Worm (Caenorhabditis elegans) whole organism, L4 larva: ENCODE results near the gene stdh-3.

Experiments used
- ceh-82 ChIP-seq: sonication (generic microtip); optimal IDR thresholded peaks from 2 replicates; lab custom pipeline; 2017; ENCODE audit warnings: missing biosample characterization, missing genetic modification characterization
- lir-3 ChIP-seq: sonication (generic microtip); optimal IDR thresholded peaks from 2 replicates; lab custom pipeline; 2016; ENCODE audit warnings: mild to moderate bottlenecking, missing genetic modification characterization, missing compliant biosample characterization
- nhr-237 ChIP-seq: sonication (generic microtip); optimal IDR thresholded peaks from 2 replicates; lab custom pipeline; 2017; ENCODE audit warnings: missing biosample characterization, missing genetic modification characterization
- nhr-28 ChIP-seq: fragments of 150-350 bp; optimal IDR thresholded peaks from 2 replicates; lab custom pipeline; 2014; ENCODE audit warnings: missing biosample characterization, missing genetic modification characterization

DNA sequence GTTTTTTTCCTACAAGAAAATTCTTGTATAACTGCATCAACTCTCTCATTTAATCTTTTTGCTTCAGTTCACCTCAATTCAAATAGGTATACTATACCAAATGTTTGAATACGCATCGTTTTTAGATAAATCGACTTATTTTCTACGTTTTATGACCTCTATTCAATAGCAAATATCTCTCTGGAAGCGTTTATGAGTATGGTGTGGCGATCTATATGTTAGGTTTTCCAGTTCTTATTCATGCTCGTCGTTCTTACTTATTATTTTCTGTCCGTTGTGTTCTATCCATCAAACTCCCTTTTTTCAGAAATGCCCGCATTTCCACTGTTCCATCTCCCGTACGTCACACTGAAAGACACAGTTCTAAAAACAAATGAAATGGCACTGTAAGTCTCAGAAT lies 23.8 kb upstream of the stdh-3 start, which contains the start of gene T22G5.3:
- TF ChIP-seq ceh-82 (tag; lab: Kevin White, UChicago): no peak
- no peak for TF ChIP-seq nhr-237 (tag; lab: Kevin White, UChicago)
- no peak for TF ChIP-seq nhr-28 (tag; lab: Kevin White, UChicago)
- no peak for TF ChIP-seq lir-3 (tag; lab: Kevin White, UChicago)
